Worm (Caenorhabditis elegans): ENCODE measurements around the gene F13A2.3.

ce11 chrV:4361505-4361904 lies 34.7 kb downstream of the F13A2.3 start, which contains the start of gene F32D1.3:
- TF ChIP-seq elt-3 (tag; optimal IDR thresholded peaks at IDR 0.05) (peak; percentile 37), lsy-2 (tag; optimal IDR thresholded peaks at IDR 0.05) (no peak), ces-1 (GFP tag; optimal IDR thresholded peaks at IDR 0.05) (no peak), ztf-11 (tag; optimal IDR thresholded peaks at IDR 0.05) (no peak), unc-62 (GFP tag; optimal IDR thresholded peaks at IDR 0.05) (peak; percentile 51), mab-5 (tag; optimal IDR thresholded peaks at IDR 0.05) (no peak)
